Worm (Caenorhabditis elegans) whole organism, young adult: ENCODE measurements around the gene str-225.

Source experiments
- C17E4.6 ChIP-seq: fragments of 200-800 bp; sonication (Bioruptor generic); IDR thresholded peaks from 2 replicates; pipeline ENCODE4 v1.3.6; 2022; ENCODE audit warnings: missing genetic modification reagents, missing genetic modification characterization, missing compliant biosample characterization
- F37B4.10 ChIP-seq: fragments of 200-800 bp; sonication (Bioruptor generic); IDR thresholded peaks from 2 replicates; pipeline ENCODE4 v1.3.6; 2022; ENCODE audit warnings: missing genetic modification characterization, missing compliant biosample characterization
- Y53F4B.3 ChIP-seq: fragments of 200-800 bp; sonication (Bioruptor generic); IDR thresholded peaks from 2 replicates; pipeline ENCODE4 v1.3.6; 2022; ENCODE audit warnings: missing genetic modification reagents, missing genetic modification characterization, missing compliant biosample characterization
- Y53G8AR.9 ChIP-seq: fragments of 200-800 bp; sonication (Bioruptor generic); conservative IDR thresholded peaks from 2 replicates; pipeline ENCODE4 v1.3.6; 2022; ENCODE audit warnings: missing genetic modification reagents, missing genetic modification characterization, missing compliant biosample characterization
- Y67H2A.10 ChIP-seq: fragments of 200-800 bp; sonication (Bioruptor generic); conservative IDR thresholded peaks from 2 replicates; pipeline ENCODE4 v1.3.6; 2022; ENCODE audit warnings: missing genetic modification reagents, missing genetic modification characterization, missing compliant biosample characterization
- atf-7 ChIP-seq: sonication (generic microtip); optimal IDR thresholded peaks from 2 replicates; lab custom pipeline; 2017; ENCODE audit warnings: mild to moderate bottlenecking, missing genetic modification characterization, missing compliant biosample characterization
- athp-1 ChIP-seq: sonication (generic microtip); optimal IDR thresholded peaks from 2 replicates; lab custom pipeline; 2017; ENCODE audit warnings: mild to moderate bottlenecking, missing genetic modification characterization, missing compliant biosample characterization
- bed-1 ChIP-seq: fragments of 200-800 bp; sonication (Bioruptor generic); IDR thresholded peaks from 2 replicates; pipeline ENCODE4 v1.3.6; 2022; ENCODE audit warnings: missing genetic modification reagents, missing genetic modification characterization, missing compliant biosample characterization
- ccch-3 ChIP-seq: fragments of 200-800 bp; sonication (Bioruptor generic); optimal IDR thresholded peaks from 2 replicates; lab custom pipeline; 2018; ENCODE audit warnings: mild to moderate bottlenecking, missing genetic modification characterization, missing compliant biosample characterization
- cebp-1 ChIP-seq, 2 experiments: fragments of 200-800 bp in 1 of 2; sonication (Bioruptor generic) in 1 of 2; sonication (generic microtip) in 1 of 2; IDR thresholded peaks in 1 of 2; optimal IDR thresholded peaks in 1 of 2; 2 replicates each; pipeline versions ENCODE4 v1.3.6 to Lab custom; 2017 to 2022; ENCODE audit warnings: missing compliant biosample characterization in 2 of 2, missing genetic modification characterization in 2 of 2, mild to moderate bottlenecking in 1 of 2, missing genetic modification reagents in 1 of 2, moderate library complexity in 1 of 2
- ceh-100 ChIP-seq: fragments of 200-800 bp; sonication (Bioruptor generic); IDR thresholded peaks from 2 replicates; pipeline ENCODE4 v1.3.6; 2022; ENCODE audit warnings: missing genetic modification reagents, missing genetic modification characterization, missing compliant biosample characterization
- ceh-27 ChIP-seq: fragments of 200-800 bp; sonication (Bioruptor generic); optimal IDR thresholded peaks from 2 replicates; lab custom pipeline; 2018; ENCODE audit warnings: mild to moderate bottlenecking, missing genetic modification characterization, moderate library complexity, missing compliant biosample characterization
- ceh-91 ChIP-seq: fragments of 200-800 bp; sonication (Bioruptor generic); IDR thresholded peaks from 2 replicates; pipeline ENCODE4 v1.3.6; 2022; ENCODE audit warnings: missing genetic modification reagents, missing genetic modification characterization, missing compliant biosample characterization
- dox-1 ChIP-seq: fragments of 200-800 bp; sonication (Bioruptor generic); IDR thresholded peaks from 2 replicates; pipeline ENCODE4 v1.3.6; 2022; ENCODE audit warnings: missing genetic modification reagents, missing genetic modification characterization, missing compliant biosample characterization
- efl-1 ChIP-seq: fragments of 150-350 bp; optimal IDR thresholded peaks from 2 replicates; lab custom pipeline; 2014; ENCODE audit warnings: missing biosample characterization, missing genetic modification reagents, missing genetic modification characterization
- gei-17 ChIP-seq: fragments of 200-800 bp; sonication (Bioruptor generic); optimal IDR thresholded peaks from 2 replicates; lab custom pipeline; 2018; ENCODE audit warnings: mild to moderate bottlenecking, missing genetic modification characterization, missing compliant biosample characterization
- hrde-1 ChIP-seq: sonication (generic microtip); optimal IDR thresholded peaks from 2 replicates; lab custom pipeline; 2016; ENCODE audit warnings: missing genetic modification characterization, mild to moderate bottlenecking, missing compliant biosample characterization, moderate library complexity, missing genotype, missing genetic modification reagents, borderline replicate concordance
- hsf-1 ChIP-seq: fragments of 200-800 bp; sonication (Bioruptor generic); IDR thresholded peaks from 2 replicates; pipeline ENCODE4 v1.3.6; 2022; ENCODE audit warnings: missing genetic modification reagents, missing genetic modification characterization, missing compliant biosample characterization
- lin-40 ChIP-seq: sonication (generic microtip); optimal IDR thresholded peaks from 2 replicates; lab custom pipeline; 2016; ENCODE audit warnings: missing genetic modification characterization, mild to moderate bottlenecking, missing compliant biosample characterization, missing genotype, missing genetic modification reagents
- lsl-1 ChIP-seq: fragments of 200-800 bp; sonication (Bioruptor generic); optimal IDR thresholded peaks from 2 replicates; lab custom pipeline; 2018; ENCODE audit warnings: mild to moderate bottlenecking, missing genetic modification characterization, moderate library complexity, missing compliant biosample characterization
- madf-6 ChIP-seq: fragments of 200-800 bp; sonication (Bioruptor generic); IDR thresholded peaks from 2 replicates; pipeline ENCODE4 v1.3.6; 2022; ENCODE audit warnings: missing genetic modification reagents, missing genetic modification characterization, missing compliant biosample characterization
- mel-28 ChIP-seq: sonication (generic microtip); optimal IDR thresholded peaks from 2 replicates; lab custom pipeline; 2016; ENCODE audit warnings: borderline replicate concordance, mild to moderate bottlenecking, missing genetic modification characterization, missing compliant biosample characterization
- nfya-1 ChIP-seq: sonication (generic microtip); optimal IDR thresholded peaks from 2 replicates; lab custom pipeline; 2017; ENCODE audit warnings: antibody characterized with exemption, missing compliant biosample characterization, missing genetic modification characterization, borderline replicate concordance; ENCODE audit not compliant: insufficient read depth
- nfya-2 ChIP-seq: fragments of 200-800 bp; sonication (Bioruptor generic); IDR thresholded peaks from 2 replicates; pipeline ENCODE4 v1.3.6; 2022; ENCODE audit warnings: missing genetic modification reagents, missing genetic modification characterization, missing compliant biosample characterization
- nfyb-1 ChIP-seq: fragments of 200-800 bp; sonication (Bioruptor generic); IDR thresholded peaks from 2 replicates; pipeline ENCODE4 v1.3.6; 2022; ENCODE audit warnings: missing genetic modification reagents, missing genetic modification characterization, missing compliant biosample characterization
- nhr-120 ChIP-seq: fragments of 200-800 bp; sonication (Bioruptor generic); IDR thresholded peaks from 2 replicates; pipeline ENCODE4 v1.3.6; 2022; ENCODE audit warnings: missing genetic modification characterization, missing compliant biosample characterization
- nhr-179 ChIP-seq: sonication (generic microtip); optimal IDR thresholded peaks from 2 replicates; lab custom pipeline; 2016; ENCODE audit warnings: mild to moderate bottlenecking, missing genetic modification characterization, missing compliant biosample characterization
- nhr-80 ChIP-seq: sonication (generic microtip); optimal IDR thresholded peaks from 2 replicates; lab custom pipeline; 2016; ENCODE audit warnings: missing genetic modification characterization, missing compliant biosample characterization
- nhr-90 ChIP-seq: sonication (generic microtip); optimal IDR thresholded peaks from 2 replicates; lab custom pipeline; 2016; ENCODE audit warnings: missing genotype, mild to moderate bottlenecking, missing genetic modification characterization, missing compliant biosample characterization
- sea-2 ChIP-seq: fragments of 200-800 bp; sonication (Bioruptor generic); IDR thresholded peaks from 2 replicates; pipeline ENCODE4 v1.3.6; 2022; ENCODE audit warnings: missing genetic modification characterization, missing compliant biosample characterization
- snpc-1.1 ChIP-seq: sonication (generic microtip); optimal IDR thresholded peaks from 2 replicates; lab custom pipeline; 2017; ENCODE audit warnings: missing genetic modification characterization, mild to moderate bottlenecking, missing compliant biosample characterization, antibody characterized with exemption, moderate library complexity, missing genotype, missing genetic modification reagents; ENCODE audit not compliant: insufficient read depth
- snpc-1.3 ChIP-seq: sonication (generic microtip); optimal IDR thresholded peaks from 2 replicates; lab custom pipeline; 2017; ENCODE audit warnings: missing genetic modification characterization, mild to moderate bottlenecking, missing compliant biosample characterization, antibody characterized with exemption, moderate library complexity, missing genotype, missing genetic modification reagents; ENCODE audit not compliant: insufficient read depth
- snpc-3.4 ChIP-seq: sonication (generic microtip); optimal IDR thresholded peaks from 2 replicates; lab custom pipeline; 2017; ENCODE audit warnings: missing genetic modification characterization, mild to moderate bottlenecking, missing compliant biosample characterization, antibody characterized with exemption, moderate library complexity, missing genotype, missing genetic modification reagents
- unc-62 ChIP-seq: fragments of 150-350 bp; optimal IDR thresholded peaks from 2 replicates; lab custom pipeline; 2014; ENCODE audit warnings: missing biosample characterization, missing genetic modification reagents, missing genetic modification characterization
- xnd-1 ChIP-seq: sonication (generic microtip); optimal IDR thresholded peaks from 2 replicates; lab custom pipeline; 2016; ENCODE audit warnings: missing genotype, missing genetic modification reagents, missing genetic modification characterization, missing compliant biosample characterization
- ztf-18 ChIP-seq: sonication (generic microtip); optimal IDR thresholded peaks from 2 replicates; lab custom pipeline; 2016; ENCODE audit warnings: missing genotype, mild to moderate bottlenecking, missing genetic modification characterization, missing compliant biosample characterization
- ztf-22 ChIP-seq: fragments of 200-800 bp; sonication (Bioruptor generic); optimal IDR thresholded peaks from 2 replicates; lab custom pipeline; 2018; ENCODE audit warnings: mild to moderate bottlenecking, missing genetic modification characterization, moderate library complexity, missing compliant biosample characterization
- ztf-6 ChIP-seq: fragments of 200-800 bp; sonication (Bioruptor generic); IDR thresholded peaks from 2 replicates; pipeline ENCODE4 v1.3.6; 2022; ENCODE audit warnings: missing genetic modification reagents, missing genetic modification characterization, missing compliant biosample characterization

Gene str-225

ce11 chrV:3520412-3520811, 12.8 kb downstream of the str-225 start:
- peak; percentile 75 for TF ChIP-seq dox-1
- TF ChIP-seq nfyb-1 (GFP tag; lab: Robert Waterston, UW) = peak; percentile 43; the same call in 1 of the 2 replicates
- peak; percentile 41; the same call in 1 of the 2 replicates for TF ChIP-seq madf-6
- peak; percentile 18; the same call in 1 of the 2 replicates for TF ChIP-seq Y53F4B.3 (GFP tag; lab: Robert Waterston, UW)
- peak; percentile 97 for TF ChIP-seq hsf-1

ce11 chrV:3523262-3523661, 15.6 kb downstream of the str-225 start, which contains the start of gene irg-1:
TSS of gene irg-1 (plus strand) at chrV:3523587.
- no peak for TF ChIP-seq hrde-1 (tag; lab: Kevin White, UChicago)
- no peak for TF ChIP-seq snpc-1.3 (tag; lab: Kevin White, UChicago)
- TF ChIP-seq cebp-1 (GFP tag; IDR thresholded peaks at IDR 0.05; lab: Robert Waterston, UW) = peak; percentile 25; the same call in 1 of the 2 replicates
- no peak for TF ChIP-seq cebp-1 (tag; optimal IDR thresholded peaks at IDR 0.05; lab: Kevin White, UChicago)
- no peak for TF ChIP-seq atf-7 (tag; lab: Kevin White, UChicago)
- no peak for TF ChIP-seq Y53G8AR.9
- no peak for TF ChIP-seq ccch-3 (GFP tag; lab: Kevin White, UChicago)
- TF ChIP-seq xnd-1 (tag; lab: Kevin White, UChicago) = no peak
- no peak for TF ChIP-seq unc-62 (GFP tag; lab: Kevin White, UChicago)

- TF ChIP-seq nhr-120 = no peak
- TF ChIP-seq mel-28 (tag; lab: Kevin White, UChicago) = no peak
- no peak for TF ChIP-seq Y67H2A.10 (GFP tag; lab: Robert Waterston, UW)
- no peak for TF ChIP-seq nfya-2 (GFP tag; lab: Robert Waterston, UW)
- TF ChIP-seq snpc-3.4 (tag; lab: Kevin White, UChicago) = no peak
- TF ChIP-seq C17E4.6 = no peak
- TF ChIP-seq snpc-1.1 = no peak
- TF ChIP-seq lin-40 (tag; lab: Kevin White, UChicago) = no peak
- TF ChIP-seq gei-17 (GFP tag; lab: Kevin White, UChicago) = no peak
- TF ChIP-seq bed-1 (GFP tag; lab: Robert Waterston, UW) = no peak
- TF ChIP-seq efl-1 = no peak
- TF ChIP-seq ceh-27 (GFP tag; lab: Kevin White, UChicago) = no peak
- no peak for TF ChIP-seq unc-62 (GFP tag; lab: Kevin White, UChicago)
- no peak for TF ChIP-seq cebp-1 (GFP tag; IDR thresholded peaks at IDR 0.05; lab: Robert Waterston, UW)
- no peak for TF ChIP-seq cebp-1 (tag; optimal IDR thresholded peaks at IDR 0.05; lab: Kevin White, UChicago)
Observed at ce11 chrV:3524970-3525369, 17.3 kb downstream of the str-225 start, which contains the start of gene T24A6.7. TSS of gene T24A6.7 (plus strand) at chrV:3525270.

ce11 chrV:3526882-3527281, 19.3 kb downstream of the str-225 start, which contains the start of gene str-260:
TSS of gene str-260 (plus strand) at chrV:3527182.
- TF ChIP-seq ceh-91 = no peak
- no peak for TF ChIP-seq sea-2 (GFP tag; lab: Robert Waterston, UW)
- TF ChIP-seq nhr-179 (tag; lab: Kevin White, UChicago) = no peak
- no peak for TF ChIP-seq ztf-6
- no peak for TF ChIP-seq xnd-1 (tag; lab: Kevin White, UChicago)
- TF ChIP-seq nfya-1 = no peak
- TF ChIP-seq nhr-80 (tag; lab: Kevin White, UChicago) = no peak
- TF ChIP-seq lsl-1 (GFP tag; lab: Kevin White, UChicago) = no peak
- no peak for TF ChIP-seq ztf-22
- TF ChIP-seq nhr-90 = no peak
- no peak for TF ChIP-seq ztf-18 (tag; lab: Kevin White, UChicago)
- TF ChIP-seq snpc-1.3 (tag; lab: Kevin White, UChicago) = no peak
- no peak for TF ChIP-seq athp-1 (tag; lab: Kevin White, UChicago)
- no peak for TF ChIP-seq C17E4.6
- no peak for TF ChIP-seq ceh-100
- TF ChIP-seq F37B4.10 (GFP tag; lab: Robert Waterston, UW) = no peak
